Worm (Caenorhabditis elegans) whole organism, late embryonic: ENCODE results near the gene dgk-5.

Source experiments
- C38D4.7 ChIP-seq: fragments of 200-800 bp; sonication (Bioruptor generic); optimal IDR thresholded peaks from 2 replicates; lab custom pipeline; 2018; ENCODE audit warnings: mild to moderate bottlenecking, missing genetic modification characterization, moderate library complexity, missing compliant biosample characterization
- F13H6.1 ChIP-seq: sonication (generic microtip); optimal IDR thresholded peaks from 2 replicates; lab custom pipeline; 2016; ENCODE audit warnings: missing genetic modification characterization, missing compliant biosample characterization
- K02D7.2 ChIP-seq: sonication (generic microtip); optimal IDR thresholded peaks from 2 replicates; lab custom pipeline; 2017; ENCODE audit warnings: mild to moderate bottlenecking, missing genetic modification characterization, missing compliant biosample characterization
- K09A11.1 ChIP-seq: sonication (generic microtip); optimal IDR thresholded peaks from 2 replicates; lab custom pipeline; 2017; ENCODE audit warnings: antibody characterized with exemption, mild to moderate bottlenecking, missing genetic modification characterization, missing compliant biosample characterization; ENCODE audit not compliant: insufficient read depth
- Y22D7AL.16 ChIP-seq: sonication (generic microtip); optimal IDR thresholded peaks from 2 replicates; lab custom pipeline; 2016; ENCODE audit warnings: missing genetic modification characterization, missing compliant biosample characterization
- ahr-1 ChIP-seq: sonication (generic microtip); optimal IDR thresholded peaks from 2 replicates; lab custom pipeline; 2016; ENCODE audit warnings: missing genetic modification characterization, missing compliant biosample characterization
- ama-1 ChIP-seq: fragments of 150-350 bp; optimal IDR thresholded peaks from 2 replicates; lab custom pipeline; 2014
- ceh-14 ChIP-seq: sonication (generic microtip); optimal IDR thresholded peaks from 2 replicates; lab custom pipeline; 2016; ENCODE audit warnings: missing genotype, missing genetic modification characterization, missing compliant biosample characterization
- ceh-18 ChIP-seq: sonication (generic microtip); optimal IDR thresholded peaks from 2 replicates; lab custom pipeline; 2016; ENCODE audit warnings: missing genetic modification characterization, missing compliant biosample characterization
- ceh-19 ChIP-seq: fragments of 200-800 bp; sonication (Bioruptor generic); optimal IDR thresholded peaks from 2 replicates; lab custom pipeline; 2018; ENCODE audit warnings: mild to moderate bottlenecking, missing genetic modification characterization, missing compliant biosample characterization
- ceh-2 ChIP-seq: sonication (generic microtip); optimal IDR thresholded peaks from 2 replicates; lab custom pipeline; 2016; ENCODE audit warnings: missing genotype, missing genetic modification characterization, missing compliant biosample characterization
- ceh-22 ChIP-seq: sonication (generic microtip); optimal IDR thresholded peaks from 2 replicates; lab custom pipeline; 2017; ENCODE audit warnings: missing biosample characterization, missing genetic modification characterization
- ceh-24 ChIP-seq: sonication (generic microtip); optimal IDR thresholded peaks from 2 replicates; lab custom pipeline; 2016; ENCODE audit warnings: mild to moderate bottlenecking, missing genetic modification characterization, missing compliant biosample characterization
- ceh-30 ChIP-seq: fragments of 150-350 bp; optimal IDR thresholded peaks from 2 replicates; lab custom pipeline; 2014; ENCODE audit warnings: missing biosample characterization, missing genetic modification characterization
- ceh-31 ChIP-seq: sonication (generic microtip); optimal IDR thresholded peaks from 2 replicates; lab custom pipeline; 2016; ENCODE audit warnings: missing genetic modification characterization, missing compliant biosample characterization
- ceh-34 ChIP-seq: sonication (generic microtip); optimal IDR thresholded peaks from 2 replicates; lab custom pipeline; 2016; ENCODE audit warnings: mild to moderate bottlenecking, missing genetic modification characterization, missing compliant biosample characterization
- ceh-45 ChIP-seq: fragments of 200-800 bp; sonication (Bioruptor generic); IDR thresholded peaks from 2 replicates; pipeline ENCODE4 v1.3.6; 2022; ENCODE audit warnings: missing genetic modification reagents, missing genetic modification characterization, missing compliant biosample characterization
- ceh-6 ChIP-seq: fragments of 200-800 bp; sonication (Bioruptor generic); optimal IDR thresholded peaks from 2 replicates; lab custom pipeline; 2018; ENCODE audit warnings: mild to moderate bottlenecking, missing genetic modification characterization, missing compliant biosample characterization
- ceh-9 ChIP-seq: sonication (generic microtip); optimal IDR thresholded peaks from 2 replicates; lab custom pipeline; 2016; ENCODE audit warnings: mild to moderate bottlenecking, missing genetic modification characterization, inconsistent platforms, missing compliant biosample characterization
- che-1 ChIP-seq: sonication (generic microtip); optimal IDR thresholded peaks from 2 replicates; lab custom pipeline; 2016; ENCODE audit warnings: mild to moderate bottlenecking, missing genetic modification characterization, missing compliant biosample characterization
- dmd-4 ChIP-seq: sonication (generic microtip); optimal IDR thresholded peaks from 2 replicates; lab custom pipeline; 2016; ENCODE audit warnings: borderline replicate concordance, missing genetic modification characterization, missing compliant biosample characterization
- dve-1 ChIP-seq: sonication (generic microtip); optimal IDR thresholded peaks from 2 replicates; lab custom pipeline; 2017; ENCODE audit warnings: antibody characterized with exemption, mild to moderate bottlenecking, missing genetic modification characterization, missing compliant biosample characterization
- ets-4 ChIP-seq: sonication (generic microtip); optimal IDR thresholded peaks from 2 replicates; lab custom pipeline; 2016; ENCODE audit warnings: missing genetic modification characterization, missing compliant biosample characterization
- eyg-1 ChIP-seq: sonication (generic microtip); optimal IDR thresholded peaks from 2 replicates; lab custom pipeline; 2016; ENCODE audit warnings: missing genotype, missing genetic modification characterization, missing compliant biosample characterization
- fkh-10 ChIP-seq: fragments of 150-350 bp; optimal IDR thresholded peaks from 2 replicates; lab custom pipeline; 2014; ENCODE audit warnings: missing biosample characterization, missing genetic modification reagents, missing genetic modification characterization
- fkh-6 ChIP-seq: sonication (generic microtip); optimal IDR thresholded peaks from 2 replicates; lab custom pipeline; 2016; ENCODE audit warnings: missing genetic modification characterization, missing compliant biosample characterization
- gmeb-2 ChIP-seq: sonication (generic microtip); optimal IDR thresholded peaks from 2 replicates; lab custom pipeline; 2016; ENCODE audit warnings: missing genetic modification characterization, inconsistent platforms, missing compliant biosample characterization
- hlh-13 ChIP-seq: fragments of 200-800 bp; sonication (Bioruptor generic); optimal IDR thresholded peaks from 2 replicates; lab custom pipeline; 2018; ENCODE audit warnings: mild to moderate bottlenecking, missing genetic modification characterization, missing compliant biosample characterization
- hlh-15 ChIP-seq: sonication (generic microtip); optimal IDR thresholded peaks from 2 replicates; lab custom pipeline; 2016; ENCODE audit warnings: missing genetic modification characterization, missing compliant biosample characterization
- hlh-6 ChIP-seq: sonication (generic microtip); optimal IDR thresholded peaks from 2 replicates; lab custom pipeline; 2016; ENCODE audit warnings: missing genotype, missing genetic modification characterization, missing compliant biosample characterization
- hlh-8 ChIP-seq: sonication (generic microtip); optimal IDR thresholded peaks from 2 replicates; lab custom pipeline; 2016; ENCODE audit warnings: missing genotype, missing genetic modification characterization, missing compliant biosample characterization
- lin-11 ChIP-seq: fragments of 200-800 bp; sonication (Bioruptor generic); optimal IDR thresholded peaks from 2 replicates; lab custom pipeline; 2018; ENCODE audit warnings: mild to moderate bottlenecking, missing genetic modification characterization, missing compliant biosample characterization
- madf-2 ChIP-seq: sonication (generic microtip); optimal IDR thresholded peaks from 2 replicates; lab custom pipeline; 2017; ENCODE audit warnings: missing genetic modification characterization, missing compliant biosample characterization
- nfya-1 ChIP-seq: sonication (generic microtip); optimal IDR thresholded peaks from 2 replicates; lab custom pipeline; 2017; ENCODE audit warnings: missing genetic modification characterization, mild to moderate bottlenecking, missing compliant biosample characterization, antibody characterized with exemption, moderate library complexity
- nhr-232 ChIP-seq: sonication (generic microtip); optimal IDR thresholded peaks from 2 replicates; lab custom pipeline; 2016; ENCODE audit warnings: missing genetic modification characterization, missing compliant biosample characterization
- npax-4 ChIP-seq: sonication (generic microtip); optimal IDR thresholded peaks from 2 replicates; lab custom pipeline; 2016; ENCODE audit warnings: missing genetic modification characterization, missing compliant biosample characterization
- odd-2 ChIP-seq: sonication (generic microtip); optimal IDR thresholded peaks from 2 replicates; lab custom pipeline; 2017; ENCODE audit warnings: antibody characterized with exemption, mild to moderate bottlenecking, missing genetic modification characterization, missing compliant biosample characterization
- pag-3 ChIP-seq: sonication (generic microtip); optimal IDR thresholded peaks from 2 replicates; lab custom pipeline; 2016; ENCODE audit warnings: missing compliant biosample characterization, missing genetic modification characterization, borderline replicate concordance
- pax-1 ChIP-seq: fragments of 150-350 bp; optimal IDR thresholded peaks from 2 replicates; lab custom pipeline; 2014; ENCODE audit warnings: missing biosample characterization, missing genetic modification characterization
- pha-2 ChIP-seq: sonication (generic microtip); optimal IDR thresholded peaks from 2 replicates; lab custom pipeline; 2017; ENCODE audit warnings: mild to moderate bottlenecking, missing genetic modification characterization, missing compliant biosample characterization
- pha-4 ChIP-seq: fragments of 150-350 bp; optimal IDR thresholded peaks from 2 replicates; lab custom pipeline; 2018; ENCODE audit warnings: missing biosample characterization, missing genetic modification reagents, missing genetic modification characterization
- pros-1 ChIP-seq: fragments of 150-350 bp; optimal IDR thresholded peaks from 2 replicates; lab custom pipeline; 2014; ENCODE audit warnings: missing biosample characterization, missing genetic modification reagents, missing genetic modification characterization
- ref-2 ChIP-seq: sonication (generic microtip); optimal IDR thresholded peaks from 2 replicates; lab custom pipeline; 2016; ENCODE audit warnings: missing genetic modification characterization, missing compliant biosample characterization
- sdc-2 ChIP-seq: sonication (generic microtip); optimal IDR thresholded peaks from 2 replicates; lab custom pipeline; 2016; ENCODE audit warnings: missing genotype, missing genetic modification characterization, missing compliant biosample characterization
- sox-2 ChIP-seq: fragments of 200-800 bp; sonication (Bioruptor generic); IDR thresholded peaks from 2 replicates; pipeline ENCODE4 v1.3.6; 2022; ENCODE audit warnings: missing genetic modification reagents, missing genetic modification characterization, missing compliant biosample characterization
- syd-9 ChIP-seq: sonication (generic microtip); optimal IDR thresholded peaks from 2 replicates; lab custom pipeline; 2016; ENCODE audit warnings: mild to moderate bottlenecking, missing genetic modification characterization, moderate library complexity, missing compliant biosample characterization
- tbx-2 ChIP-seq: sonication (generic microtip); optimal IDR thresholded peaks from 2 replicates; lab custom pipeline; 2016; ENCODE audit warnings: missing genetic modification characterization, missing compliant biosample characterization
- tbx-7 ChIP-seq: sonication (generic microtip); optimal IDR thresholded peaks from 2 replicates; lab custom pipeline; 2016; ENCODE audit warnings: missing genotype, missing genetic modification characterization, missing compliant biosample characterization
- ttx-3 ChIP-seq: sonication (generic microtip); optimal IDR thresholded peaks from 2 replicates; lab custom pipeline; 2016; ENCODE audit warnings: missing genetic modification reagents, missing genetic modification characterization, missing compliant biosample characterization
- unc-3 ChIP-seq, 2 experiments: fragments of 200-800 bp in 1 of 2; sonication (Bioruptor generic) in 1 of 2; sonication (generic microtip) in 1 of 2; conservative IDR thresholded peaks in 1 of 2; optimal IDR thresholded peaks in 1 of 2; 2 replicates each; pipeline versions ENCODE4 v1.3.6 to Lab custom; 2016 to 2022; ENCODE audit warnings: missing compliant biosample characterization in 2 of 2, missing genetic modification characterization in 2 of 2, missing genetic modification reagents in 1 of 2
- zip-5 ChIP-seq: sonication (generic microtip); optimal IDR thresholded peaks from 2 replicates; lab custom pipeline; 2016; ENCODE audit warnings: missing genetic modification characterization, missing compliant biosample characterization
- ztf-16 ChIP-seq: sonication (generic microtip); optimal IDR thresholded peaks from 2 replicates; lab custom pipeline; 2017; ENCODE audit warnings: missing genetic modification characterization, missing compliant biosample characterization

The dgk-5 gene

ce11 chrII:6411660-6412451, 59.0 kb downstream of the dgk-5 start:
- no peak for TF ChIP-seq lin-11 (tag; lab: Kevin White, UChicago)
- no peak for TF ChIP-seq pha-4 (tag; lab: Kevin White, UChicago)
- TF ChIP-seq ref-2: peak; percentile 14
- TF ChIP-seq pag-3 (tag; lab: Kevin White, UChicago): no peak
- no peak for TF ChIP-seq ets-4 (tag; lab: Kevin White, UChicago)
- TF ChIP-seq fkh-6 (tag; lab: Kevin White, UChicago): peak; percentile 4
- peak; percentile 13 for TF ChIP-seq sdc-2 (tag; lab: Kevin White, UChicago)
- no peak for TF ChIP-seq pha-2 (tag; lab: Kevin White, UChicago)
- no peak for TF ChIP-seq K02D7.2
- no peak for TF ChIP-seq ttx-3 (tag; lab: Kevin White, UChicago)
- TF ChIP-seq ceh-9 (tag; lab: Kevin White, UChicago): no peak
- no peak for TF ChIP-seq ahr-1 (tag; lab: Kevin White, UChicago)
- TF ChIP-seq hlh-15 (tag; lab: Kevin White, UChicago): no peak
- TF ChIP-seq ceh-45 (GFP tag; lab: Robert Waterston, UW): no peak
- no peak for TF ChIP-seq ceh-14
- TF ChIP-seq syd-9 (tag; lab: Kevin White, UChicago): no peak
- no peak for TF ChIP-seq hlh-6 (tag; lab: Kevin White, UChicago)
- TF ChIP-seq ceh-6: no peak
- no peak for TF ChIP-seq C38D4.7
- no peak for TF ChIP-seq ama-1 (lab: Kevin White, UChicago)
- no peak for TF ChIP-seq dmd-4 (tag; lab: Kevin White, UChicago)
- peak; percentile 48 for TF ChIP-seq tbx-2 (tag; lab: Kevin White, UChicago)
- TF ChIP-seq F13H6.1 (tag; lab: Kevin White, UChicago): no peak
- peak; percentile 9 for TF ChIP-seq ceh-18 (tag; lab: Kevin White, UChicago)
- TF ChIP-seq fkh-10 (GFP tag; lab: Kevin White, UChicago): no peak
- no peak for TF ChIP-seq hlh-8 (tag; lab: Kevin White, UChicago)
- TF ChIP-seq ceh-22 (tag; lab: Kevin White, UChicago): no peak
- no peak for TF ChIP-seq tbx-7
- peak; percentile 83 for TF ChIP-seq ceh-31
- no peak for TF ChIP-seq ceh-30 (tag; lab: Kevin White, UChicago)
- TF ChIP-seq che-1: no peak
- no peak for TF ChIP-seq madf-2 (tag; lab: Kevin White, UChicago)
- TF ChIP-seq dve-1 (tag; lab: Kevin White, UChicago): no peak
- TF ChIP-seq hlh-13 (GFP tag; lab: Kevin White, UChicago): no peak
- TF ChIP-seq odd-2 (tag; lab: Kevin White, UChicago): no peak
- peak; percentile 20 for TF ChIP-seq ceh-2 (tag; lab: Kevin White, UChicago)
- no peak for TF ChIP-seq npax-4 (tag; lab: Kevin White, UChicago)
- TF ChIP-seq ceh-34 (tag; lab: Kevin White, UChicago): no peak
- no peak for TF ChIP-seq ztf-16 (tag; lab: Kevin White, UChicago)
- no peak for TF ChIP-seq ceh-24 (tag; lab: Kevin White, UChicago)
- no peak for TF ChIP-seq pros-1
- TF ChIP-seq ceh-19: no peak
- no peak for TF ChIP-seq zip-5 (tag; lab: Kevin White, UChicago)
- no peak for TF ChIP-seq gmeb-2 (tag; lab: Kevin White, UChicago)
- TF ChIP-seq Y22D7AL.16 (tag; lab: Kevin White, UChicago): no peak
- no peak for TF ChIP-seq pax-1
- TF ChIP-seq nhr-232 (tag; lab: Kevin White, UChicago): no peak
- TF ChIP-seq K09A11.1: no peak
- no peak for TF ChIP-seq sox-2 (GFP tag; lab: Robert Waterston, UW)
- no peak for TF ChIP-seq unc-3 (GFP tag; conservative IDR thresholded peaks at IDR 0.05; lab: Robert Waterston, UW)
- TF ChIP-seq unc-3 (tag; optimal IDR thresholded peaks at IDR 0.05; lab: Kevin White, UChicago): no peak
- TF ChIP-seq nfya-1 (tag; lab: Kevin White, UChicago): no peak
- no peak for TF ChIP-seq eyg-1 (tag; lab: Kevin White, UChicago)
